Fruit fly (Drosophila melanogaster) whole organism: Measurements from ENCODE around the gene CG33217.

ENCODE experiments used
- CG8478 ChIP-seq: fragments of >200 bp; optimal IDR thresholded peaks from 2 replicates; lab custom pipeline; 2018; ENCODE audit warnings: inconsistent platforms
- Dll ChIP-seq: fragments of >200 bp; optimal IDR thresholded peaks from 2 replicates; lab custom pipeline; 2017
- EcR ChIP-seq, 2 experiments: fragments of >200 bp; optimal IDR thresholded peaks; 2 replicates each; lab custom pipeline; 2017; ENCODE audit warnings: missing biosample characterization in 2 of 2, missing genetic modification characterization in 2 of 2, missing genetic modification reagents in 2 of 2
- pan ChIP-seq: fragments of >200 bp; optimal IDR thresholded peaks from 2 replicates; lab custom pipeline; 2017
- psq ChIP-seq: fragments of >200 bp; optimal IDR thresholded peaks from 2 replicates; lab custom pipeline; 2017
- usp ChIP-seq: fragments of >200 bp; optimal IDR thresholded peaks from 2 replicates; lab custom pipeline; 2017; ENCODE audit warnings: missing biosample characterization, missing genetic modification characterization, mixed read lengths

Gene CG33217

DNA sequence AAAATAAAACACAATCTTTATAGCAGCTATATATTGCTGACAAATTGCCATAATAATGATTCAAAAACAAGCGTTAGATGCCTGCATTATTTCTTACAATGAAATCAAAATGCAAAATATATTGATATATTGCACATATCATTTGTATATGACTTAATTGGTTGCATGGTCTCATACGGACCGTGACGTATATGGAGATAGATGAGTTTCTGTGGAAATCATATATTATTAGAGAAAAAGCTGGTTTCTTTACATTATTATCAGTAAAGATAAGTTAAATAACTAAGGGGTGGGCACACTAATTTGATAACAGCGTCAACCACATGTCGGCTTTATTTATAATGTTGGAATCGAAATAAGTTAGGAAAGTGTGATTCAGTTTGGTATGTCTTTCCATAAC is at the start of gene CG33217:
CG33217 (plus strand) TSS at position 290 of the 400 bp plus-strand sequence.
- no peak for TF ChIP-seq pan (lab: Kevin White, UChicago)
- no peak for TF ChIP-seq psq
- no peak for TF ChIP-seq Dll (lab: Kevin White, UChicago)
- no peak for TF ChIP-seq usp
- TF ChIP-seq EcR (GFP tag; optimal IDR thresholded peaks at IDR 0.05; lab: Kevin White, UChicago) = no peak
- TF ChIP-seq CG8478 (lab: Kevin White, UChicago) = no peak

DNA sequence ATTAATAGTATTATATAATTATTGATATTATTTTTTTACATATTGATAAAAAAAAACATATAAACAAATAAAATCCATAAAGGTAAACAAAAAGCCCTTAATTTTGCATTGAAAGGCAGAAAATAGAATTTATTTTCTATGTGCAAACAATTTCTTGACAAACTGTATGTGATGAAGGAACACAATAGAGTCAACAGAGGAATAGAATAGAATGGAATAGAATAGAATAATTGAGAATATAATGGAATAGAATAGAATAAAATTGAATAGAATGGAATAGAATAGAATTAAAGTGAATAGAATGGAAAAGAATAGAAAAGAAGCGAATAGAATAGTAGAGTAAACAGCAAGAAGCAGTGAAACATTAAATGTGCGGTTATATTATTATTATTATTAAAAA is 44.6 kb upstream of the CG33217 start:
- TF ChIP-seq EcR (GFP tag; optimal IDR thresholded peaks at IDR 0.05; lab: Kevin White, UChicago) (no peak), usp (no peak), psq (no peak), pan (lab: Kevin White, UChicago) (no peak)

DNA sequence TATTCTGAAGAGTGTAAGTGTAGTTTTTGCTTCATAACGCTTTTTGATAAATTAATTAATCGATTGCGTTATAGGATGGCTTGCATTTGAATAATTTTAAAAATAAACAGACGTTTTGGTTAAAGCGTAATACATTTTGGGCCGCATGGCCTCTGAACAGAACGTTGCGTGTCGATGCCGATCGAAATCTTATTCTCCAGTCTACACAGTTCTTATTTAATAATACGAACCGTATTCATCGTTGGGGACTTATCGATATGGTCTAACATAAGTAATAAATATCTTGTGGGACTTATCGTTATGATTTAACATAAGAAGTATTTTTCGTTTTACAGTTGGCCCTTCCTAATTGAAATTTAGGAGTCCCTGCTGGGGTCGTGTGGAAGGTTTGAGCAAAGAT is 36.9 kb upstream of the CG33217 start:
- TF ChIP-seq usp (no peak), pan (lab: Kevin White, UChicago) (no peak)

DNA sequence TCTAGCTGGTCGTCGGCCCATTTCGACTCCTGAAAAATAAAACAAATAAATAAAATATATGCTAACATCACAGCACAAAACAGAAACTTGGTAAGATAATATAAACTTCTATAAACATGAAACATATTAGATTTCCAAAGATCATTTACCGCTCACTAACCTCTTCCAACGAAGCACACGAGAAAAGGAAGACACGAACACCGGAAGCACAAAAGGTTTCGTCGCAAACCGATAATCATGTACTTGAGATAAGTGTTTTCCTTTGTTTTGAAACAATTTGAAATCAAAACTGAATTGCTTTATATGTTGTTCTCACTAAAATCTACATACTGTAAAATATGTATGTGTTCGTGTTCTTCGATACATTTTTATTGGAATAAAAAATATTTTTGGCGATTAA is 30.5 kb upstream of the CG33217 start, which contains the start of gene RpL10:
RpL10 (minus strand) TSS at position 195 of the 400 bp plus-strand sequence.
- TF ChIP-seq usp (no peak), CG8478 (lab: Kevin White, UChicago) (no peak), pan (lab: Kevin White, UChicago) (no peak), psq (no peak), Dll (lab: Kevin White, UChicago) (no peak), EcR (GFP tag; optimal IDR thresholded peaks at IDR 0.05; lab: Kevin White, UChicago) (no peak)

DNA sequence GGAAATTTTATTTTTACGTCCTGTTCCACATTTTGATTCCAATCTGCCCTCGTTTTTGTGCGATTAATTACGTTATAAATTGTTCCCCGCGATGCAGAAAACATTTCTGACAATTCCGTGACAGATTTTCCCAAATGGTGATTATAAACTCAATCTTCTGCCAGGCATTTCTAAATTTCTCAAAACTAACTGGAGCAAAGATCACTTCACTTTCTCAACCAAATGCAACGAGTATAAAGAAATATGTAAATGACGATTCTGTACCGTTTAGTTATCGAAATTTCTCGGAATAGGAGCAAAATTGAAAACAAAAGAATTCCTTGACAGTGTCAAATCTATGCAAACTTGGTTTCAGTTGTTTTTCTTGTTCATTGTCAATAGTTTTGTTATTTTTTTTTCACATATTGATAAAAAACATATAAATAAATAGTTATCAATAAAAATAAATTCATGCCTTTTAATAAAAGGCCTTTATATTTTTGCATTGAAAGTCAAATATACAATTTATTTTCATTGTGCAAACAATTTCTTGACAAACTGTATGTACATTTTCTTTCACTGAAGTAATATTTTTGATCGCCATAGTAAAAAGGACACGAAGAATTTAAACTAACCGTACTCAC is 28.9 kb upstream of the CG33217 start, which contains the start of gene CkIIalpha:
CkIIalpha (plus strand) TSS at position 270 of the 623 bp plus-strand sequence.
- TF ChIP-seq pan (lab: Kevin White, UChicago) (no peak), psq (no peak), EcR (GFP tag; optimal IDR thresholded peaks at IDR 0.05; lab: Kevin White, UChicago) (no peak), Dll (lab: Kevin White, UChicago) (no peak), CG8478 (lab: Kevin White, UChicago) (no peak)

DNA sequence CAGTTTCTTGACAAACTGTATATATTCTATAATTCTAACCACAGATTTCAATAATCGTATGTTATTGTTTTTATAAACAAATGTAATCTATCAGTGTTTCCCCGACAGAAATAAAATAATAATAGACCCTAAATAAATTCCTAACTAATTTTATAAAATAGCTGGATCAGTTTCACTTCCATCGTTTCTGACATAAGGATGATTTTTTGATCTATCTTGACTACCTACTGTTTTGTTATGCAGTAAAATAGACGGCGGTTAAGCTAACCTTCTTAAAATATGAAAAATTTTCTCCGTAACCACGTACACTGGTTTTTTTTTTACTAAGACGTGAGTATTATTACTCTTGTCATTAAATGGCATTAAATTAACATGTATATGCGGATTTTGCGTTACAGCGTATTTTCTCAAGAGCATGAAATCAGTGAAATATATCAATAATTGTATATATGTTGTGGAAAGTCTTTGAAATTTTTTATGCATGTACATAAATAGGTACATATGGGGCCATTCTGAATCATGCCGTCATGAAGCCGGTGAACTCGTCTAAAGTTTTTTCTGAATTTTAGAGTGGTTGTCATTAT is 26.3 kb upstream of the CG33217 start:
- no peak for TF ChIP-seq CG8478 (lab: Kevin White, UChicago)
- no peak for TF ChIP-seq EcR (GFP tag; optimal IDR thresholded peaks at IDR 0.05; lab: Kevin White, UChicago)
- TF ChIP-seq psq = no peak
- no peak for TF ChIP-seq pan (lab: Kevin White, UChicago)
- no peak for TF ChIP-seq Dll (lab: Kevin White, UChicago)
- TF ChIP-seq usp = no peak

DNA sequence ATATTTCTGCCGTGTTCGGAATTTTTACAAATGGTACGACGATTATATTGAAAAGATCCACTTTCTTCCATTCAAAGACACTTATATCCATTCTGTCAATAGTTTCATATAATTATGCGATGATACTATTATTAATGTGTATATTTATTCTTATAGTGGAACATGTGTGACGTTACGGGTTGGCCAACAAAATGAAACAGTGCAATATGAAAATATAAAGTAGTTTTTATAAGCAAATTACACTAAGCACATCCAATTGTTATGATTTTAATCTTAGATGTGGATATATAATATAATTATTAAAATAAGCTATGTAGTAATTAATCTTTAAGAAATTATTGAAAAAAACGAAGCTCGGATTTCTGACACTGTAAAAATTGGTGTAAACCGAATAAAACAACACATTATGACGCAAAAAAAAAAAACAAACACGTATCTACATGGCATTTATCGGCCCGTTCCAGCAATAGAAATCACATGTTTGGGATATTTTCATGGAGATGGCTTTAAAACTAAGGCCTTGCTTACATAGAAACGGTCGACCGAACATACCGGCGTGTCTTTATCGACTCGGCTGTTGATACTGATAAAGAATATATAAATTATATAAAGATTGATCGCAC is 24.6 kb downstream of the CG33217 start, which contains the start of gene Vps11:
Vps11 (minus strand) TSS at position 203 of the 623 bp plus-strand sequence.
- no peak for TF ChIP-seq Dll (lab: Kevin White, UChicago)
- TF ChIP-seq CG8478 (lab: Kevin White, UChicago) = no peak
- TF ChIP-seq usp = no peak
- TF ChIP-seq pan (lab: Kevin White, UChicago) = no peak
- no peak for TF ChIP-seq psq
- no peak for TF ChIP-seq EcR (GFP tag; optimal IDR thresholded peaks at IDR 0.05; lab: Kevin White, UChicago)

DNA sequence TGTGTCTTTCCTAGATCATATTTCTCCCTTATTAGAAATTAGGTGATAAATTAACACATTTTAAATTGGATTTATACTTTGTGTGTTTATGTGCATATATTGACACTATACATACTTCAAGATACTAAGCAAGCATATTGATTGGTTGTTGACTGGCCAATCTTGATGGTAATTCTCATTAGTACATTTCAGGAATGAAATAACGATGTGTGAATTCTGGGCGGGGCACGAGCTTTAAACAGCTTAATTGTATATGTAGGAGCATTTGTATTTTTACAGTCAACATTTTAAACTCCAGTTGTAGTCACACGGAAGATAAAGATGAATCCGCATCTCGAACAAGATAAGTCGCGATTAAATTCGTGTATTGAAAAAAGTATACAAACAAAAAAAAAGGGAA is 48.3 kb downstream of the CG33217 start, which contains the start of gene CG34031:
CG34031 (plus strand) TSS at position 301 of the 400 bp plus-strand sequence.
- TF ChIP-seq CG8478 (lab: Kevin White, UChicago) (no peak), EcR (GFP tag; optimal IDR thresholded peaks at IDR 0.05; lab: Kevin White, UChicago) (no peak), psq (no peak), usp (no peak), Dll (lab: Kevin White, UChicago) (no peak), pan (lab: Kevin White, UChicago) (no peak)
